Worm (Caenorhabditis elegans) whole organism, L4 larva: ENCODE data around the gene snb-7.

Experiments
- F10B5.3 ChIP-seq: sonication (generic microtip); optimal IDR thresholded peaks from 2 replicates; lab custom pipeline; 2016; ENCODE audit warnings: mild to moderate bottlenecking, missing genetic modification characterization, missing compliant biosample characterization
- F26F4.8 ChIP-seq: fragments of 200-800 bp; sonication (Bioruptor generic); conservative IDR thresholded peaks from 2 replicates; pipeline ENCODE4 v1.3.6; 2022; ENCODE audit warnings: missing genetic modification characterization, missing compliant biosample characterization
- F37D6.2 ChIP-seq: sonication (generic microtip); optimal IDR thresholded peaks from 2 replicates; lab custom pipeline; 2016; ENCODE audit warnings: mild to moderate bottlenecking, missing genetic modification characterization, missing compliant biosample characterization
- R02D3.7 ChIP-seq: fragments of 150-350 bp; sonication (generic microtip); optimal IDR thresholded peaks from 3 replicates; lab custom pipeline; 2014; ENCODE audit warnings: missing biosample characterization, missing genetic modification characterization
- T20F7.1 ChIP-seq: fragments of 200-800 bp; sonication (Bioruptor generic); optimal IDR thresholded peaks from 2 replicates; lab custom pipeline; 2018; ENCODE audit warnings: mild to moderate bottlenecking, missing genetic modification characterization, missing compliant biosample characterization
- Y75B8A.6 ChIP-seq: fragments of 200-800 bp; sonication (Bioruptor generic); IDR thresholded peaks from 2 replicates; pipeline ENCODE4 v1.3.6; 2022; ENCODE audit warnings: missing genetic modification reagents, missing genetic modification characterization, missing compliant biosample characterization
- aha-1 ChIP-seq: fragments of 150-350 bp; peaks from one replicate; lab custom pipeline; 2014; ENCODE audit warnings: missing biosample characterization, missing genetic modification characterization
- ceh-28 ChIP-seq: fragments of 150-350 bp; optimal IDR thresholded peaks from 2 replicates; lab custom pipeline; 2014; ENCODE audit warnings: missing biosample characterization, missing genetic modification reagents, missing genetic modification characterization
- ceh-62 ChIP-seq: sonication (generic microtip); optimal IDR thresholded peaks from 2 replicates; lab custom pipeline; 2017; ENCODE audit warnings: missing biosample characterization, missing genetic modification characterization
- ceh-82 ChIP-seq: sonication (generic microtip); optimal IDR thresholded peaks from 2 replicates; lab custom pipeline; 2017; ENCODE audit warnings: missing biosample characterization, missing genetic modification characterization
- daf-16 ChIP-seq, 3 experiments: sonication (generic microtip); optimal IDR thresholded peaks; 2 replicates each; lab custom pipeline; 2016 to 2017; ENCODE audit warnings: missing genetic modification characterization in 3 of 3, missing genetic modification reagents in 3 of 3, mild to moderate bottlenecking in 2 of 3, missing compliant biosample characterization in 2 of 3, missing biosample characterization in 1 of 3, moderate library complexity in 1 of 3
- daf-19 ChIP-seq: fragments of 200-800 bp; sonication (Bioruptor generic); conservative IDR thresholded peaks from 2 replicates; pipeline ENCODE4 v1.3.6; 2022; ENCODE audit warnings: missing genetic modification characterization, missing compliant biosample characterization
- dmd-6 ChIP-seq: fragments of 200-800 bp; sonication (Bioruptor generic); IDR thresholded peaks from 2 replicates; pipeline ENCODE4 v1.3.6; 2022; ENCODE audit warnings: missing genetic modification reagents, missing genetic modification characterization, missing compliant biosample characterization
- dmd-9 ChIP-seq: fragments of 200-800 bp; sonication (Bioruptor generic); IDR thresholded peaks from 2 replicates; pipeline ENCODE4 v1.3.6; 2022; ENCODE audit warnings: missing genetic modification reagents, missing genetic modification characterization, missing compliant biosample characterization
- dve-1 ChIP-seq: sonication (generic microtip); optimal IDR thresholded peaks from 2 replicates; lab custom pipeline; 2017; ENCODE audit warnings: antibody characterized with exemption, mild to moderate bottlenecking, missing genetic modification characterization, missing compliant biosample characterization; ENCODE audit not compliant: insufficient read depth
- hif-1 ChIP-seq, 2 experiments: sonication (generic microtip); optimal IDR thresholded peaks; 2 replicates each; lab custom pipeline; 2016 to 2017; ENCODE audit warnings: missing compliant biosample characterization in 2 of 2, missing genetic modification characterization in 2 of 2, missing genetic modification reagents in 2 of 2, missing genotype in 2 of 2, mild to moderate bottlenecking in 1 of 2
- hlh-11 ChIP-seq: fragments of 200-800 bp; sonication (Bioruptor generic); optimal IDR thresholded peaks from 2 replicates; lab custom pipeline; 2018; ENCODE audit warnings: mild to moderate bottlenecking, missing genetic modification characterization, missing compliant biosample characterization
- hlh-30 ChIP-seq: sonication (generic microtip); optimal IDR thresholded peaks from 2 replicates; lab custom pipeline; 2017; ENCODE audit warnings: antibody characterized with exemption, mild to moderate bottlenecking, missing genetic modification characterization, missing compliant biosample characterization; ENCODE audit not compliant: insufficient read depth
- jun-1 ChIP-seq: fragments of 150-350 bp; optimal IDR thresholded peaks from 2 replicates; lab custom pipeline; 2014; ENCODE audit warnings: missing biosample characterization, missing genetic modification reagents, missing genetic modification characterization
- lim-7 ChIP-seq: fragments of 200-800 bp; sonication (Bioruptor generic); IDR thresholded peaks from 2 replicates; pipeline ENCODE4 v1.3.6; 2022; ENCODE audit warnings: missing genetic modification characterization, missing compliant biosample characterization
- lir-3 ChIP-seq: sonication (generic microtip); optimal IDR thresholded peaks from 2 replicates; lab custom pipeline; 2016; ENCODE audit warnings: mild to moderate bottlenecking, missing genetic modification characterization, missing compliant biosample characterization
- lsy-2 ChIP-seq, 2 experiments: fragments of 150-350 bp in 1 of 2; sonication (generic microtip) in 1 of 2; optimal IDR thresholded peaks; 2 replicates each; lab custom pipeline; 2014 to 2017; ENCODE audit warnings: missing biosample characterization in 2 of 2, missing genetic modification characterization in 2 of 2
- madf-5 ChIP-seq, 2 experiments: fragments of 200-800 bp; sonication (Bioruptor generic); IDR thresholded peaks; 2 replicates each; pipeline ENCODE4 v1.3.6; 2022; ENCODE audit warnings: missing compliant biosample characterization in 2 of 2, missing genetic modification characterization in 2 of 2
- mdl-1 ChIP-seq, 2 experiments: fragments of 150-350 bp in 1 of 2; sonication (generic microtip) in 1 of 2; optimal IDR thresholded peaks; 2 replicates each; lab custom pipeline; 2014 to 2017; ENCODE audit warnings: missing biosample characterization in 2 of 2, missing genetic modification characterization in 2 of 2
- mes-2 ChIP-seq: sonication (generic microtip); optimal IDR thresholded peaks from 2 replicates; lab custom pipeline; 2016; ENCODE audit warnings: missing genotype, mild to moderate bottlenecking, missing genetic modification characterization, missing compliant biosample characterization; ENCODE audit not compliant: poor library complexity, severe bottlenecking
- mxl-2 ChIP-seq: fragments of 200-800 bp; sonication (Bioruptor generic); conservative IDR thresholded peaks from 2 replicates; pipeline ENCODE4 v1.3.6; 2022; ENCODE audit warnings: missing genetic modification reagents, missing genetic modification characterization, missing compliant biosample characterization
- nhr-102 ChIP-seq: sonication (generic microtip); optimal IDR thresholded peaks from 2 replicates; lab custom pipeline; 2016; ENCODE audit warnings: mild to moderate bottlenecking, missing genetic modification characterization, moderate library complexity, missing compliant biosample characterization
- nhr-11 ChIP-seq: fragments of 150-350 bp; optimal IDR thresholded peaks from 2 replicates; lab custom pipeline; 2014; ENCODE audit warnings: missing biosample characterization, missing genetic modification characterization
- nhr-28 ChIP-seq: fragments of 150-350 bp; optimal IDR thresholded peaks from 2 replicates; lab custom pipeline; 2014; ENCODE audit warnings: missing biosample characterization, missing genetic modification characterization
- nhr-48 ChIP-seq: sonication (generic microtip); optimal IDR thresholded peaks from 2 replicates; lab custom pipeline; 2016; ENCODE audit warnings: mild to moderate bottlenecking, missing genetic modification characterization, missing compliant biosample characterization
- nhr-77 ChIP-seq: fragments of 150-350 bp; optimal IDR thresholded peaks from 2 replicates; lab custom pipeline; 2014; ENCODE audit warnings: missing biosample characterization, missing genetic modification characterization
- php-3 ChIP-seq: fragments of 200-800 bp; sonication (Bioruptor generic); IDR thresholded peaks from 2 replicates; pipeline ENCODE4 v1.3.6; 2022; ENCODE audit warnings: missing genetic modification reagents, missing genetic modification characterization, missing compliant biosample characterization
- pqm-1 ChIP-seq: sonication (generic microtip); optimal IDR thresholded peaks from 2 replicates; lab custom pipeline; 2017; ENCODE audit warnings: missing biosample characterization, missing genetic modification characterization
- sdz-12 ChIP-seq: fragments of 200-800 bp; sonication (Bioruptor generic); optimal IDR thresholded peaks from 2 replicates; lab custom pipeline; 2018; ENCODE audit warnings: mild to moderate bottlenecking, missing genetic modification characterization, missing compliant biosample characterization
- snpc-4 ChIP-seq: fragments of 150-350 bp; optimal IDR thresholded peaks from 2 replicates; lab custom pipeline; 2014; ENCODE audit warnings: missing biosample characterization, missing genetic modification characterization
- spr-1 ChIP-seq: sonication (generic microtip); optimal IDR thresholded peaks from 2 replicates; lab custom pipeline; 2016; ENCODE audit warnings: mild to moderate bottlenecking, missing genetic modification characterization, missing compliant biosample characterization
- tag-97 ChIP-seq: fragments of 200-800 bp; sonication (Bioruptor generic); IDR thresholded peaks from 2 replicates; pipeline ENCODE4 v1.3.6; 2022; ENCODE audit warnings: missing genetic modification characterization, missing compliant biosample characterization
- unc-62 ChIP-seq, 3 experiments: fragments of 150-350 bp in 1 of 3; sonication (generic microtip); optimal IDR thresholded peaks in 2 of 3; peaks in 1 of 3; 1 replicate in 1 of 3; 2 replicates in 2 of 3; lab custom pipeline; 2014 to 2017; ENCODE audit warnings: missing biosample characterization in 3 of 3, missing genetic modification characterization in 3 of 3, missing genetic modification reagents in 3 of 3, missing genotype in 1 of 3
- zag-1 ChIP-seq: fragments of 150-350 bp; optimal IDR thresholded peaks from 2 replicates; lab custom pipeline; 2014; ENCODE audit warnings: missing biosample characterization, missing genetic modification characterization
- zfp-3 ChIP-seq: fragments of 200-800 bp; sonication (Bioruptor generic); conservative IDR thresholded peaks from 2 replicates; pipeline ENCODE4 v1.3.6; 2022; ENCODE audit warnings: missing genetic modification reagents, missing genetic modification characterization, missing compliant biosample characterization
- ztf-7 ChIP-seq: fragments of 150-350 bp; optimal IDR thresholded peaks from 2 replicates; lab custom pipeline; 2014; ENCODE audit warnings: missing biosample characterization, missing genetic modification characterization

The snb-7 gene

DNA sequence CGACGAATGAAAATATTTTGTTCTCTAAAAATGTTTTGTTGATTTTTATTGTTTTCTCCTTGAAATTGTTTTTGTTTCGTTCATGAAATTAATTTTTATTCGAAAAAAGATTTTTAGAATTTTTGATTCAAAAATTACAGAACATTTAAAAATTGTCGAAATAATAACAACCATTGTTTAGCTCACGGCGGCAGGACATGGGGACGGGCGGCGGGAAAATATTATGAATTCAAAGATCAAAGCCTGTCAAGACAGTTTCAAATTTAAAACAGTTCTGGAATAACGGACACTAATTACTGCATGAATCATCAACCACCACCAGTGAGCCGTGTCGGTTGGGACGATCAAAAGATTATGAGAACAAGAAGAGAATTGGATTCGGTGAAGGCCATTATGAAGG, at the start of gene snb-7:
Gene snb-7 (plus strand): TSS at position 301 of the 400 bp plus-strand sequence.
- no peak for TF ChIP-seq zfp-3 (GFP tag; lab: Robert Waterston, UW)
- TF ChIP-seq, all 104 proteins: peak for 0

DNA sequence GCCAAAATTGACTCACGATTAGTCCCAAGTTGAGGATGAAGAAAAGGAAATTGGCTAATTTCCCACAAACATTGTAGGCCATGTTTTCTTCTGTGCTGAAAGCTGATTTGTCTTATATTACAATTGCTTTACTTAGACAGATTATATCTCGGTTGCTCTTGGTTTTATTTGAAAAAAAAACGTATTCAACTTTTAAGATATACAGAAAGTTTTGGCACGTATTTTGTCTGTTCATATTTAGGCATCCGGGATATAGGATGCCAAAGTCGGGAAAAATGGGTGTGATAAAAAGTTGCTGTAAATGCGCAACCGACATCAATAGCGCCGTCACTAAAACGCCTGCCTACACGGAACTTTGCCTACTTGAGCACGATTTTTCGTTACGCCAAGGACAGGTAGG, 40.5 kb upstream of the snb-7 start, which contains the start of gene tsp-4:
Gene tsp-4 (minus strand): TSS at position 101 of the 400 bp plus-strand sequence.
- peak in 1 of 2 experiments; percentile 16 for TF ChIP-seq unc-62 (GFP tag; optimal IDR thresholded peaks at IDR 0.05 in 1 of 2; lab: Kevin White, UChicago)
- no peak for TF ChIP-seq unc-62 (tag; optimal IDR thresholded peaks at IDR 0.05; lab: Kevin White, UChicago)
- TF ChIP-seq lsy-2 (tag; optimal IDR thresholded peaks at IDR 0.05; lab: Kevin White, UChicago) = no peak

DNA sequence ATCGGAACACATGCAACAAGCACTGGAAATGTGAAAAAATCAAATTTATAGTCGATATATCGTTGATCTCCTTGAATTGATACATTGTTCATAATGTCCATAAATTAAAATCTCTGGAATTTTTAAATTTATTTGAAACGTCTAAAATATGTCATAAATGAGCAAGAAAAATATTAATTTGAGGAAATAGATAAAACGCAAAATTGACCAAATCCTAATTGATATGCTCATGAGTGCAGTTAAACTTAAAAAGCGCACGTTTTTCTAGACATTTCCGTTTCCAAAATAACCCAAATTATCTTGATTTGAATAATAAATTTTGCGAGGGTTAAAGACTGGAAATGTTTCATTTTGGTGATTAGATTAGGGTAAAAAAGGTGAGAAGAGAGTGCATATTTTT, 38.1 kb upstream of the snb-7 start, which contains the start of gene sru-13:
Gene sru-13 (minus strand): TSS at position 101 of the 400 bp plus-strand sequence.
- TF ChIP-seq aha-1 = peak; percentile 75
- TF ChIP-seq Y75B8A.6 (GFP tag; lab: Robert Waterston, UW) = no peak

DNA sequence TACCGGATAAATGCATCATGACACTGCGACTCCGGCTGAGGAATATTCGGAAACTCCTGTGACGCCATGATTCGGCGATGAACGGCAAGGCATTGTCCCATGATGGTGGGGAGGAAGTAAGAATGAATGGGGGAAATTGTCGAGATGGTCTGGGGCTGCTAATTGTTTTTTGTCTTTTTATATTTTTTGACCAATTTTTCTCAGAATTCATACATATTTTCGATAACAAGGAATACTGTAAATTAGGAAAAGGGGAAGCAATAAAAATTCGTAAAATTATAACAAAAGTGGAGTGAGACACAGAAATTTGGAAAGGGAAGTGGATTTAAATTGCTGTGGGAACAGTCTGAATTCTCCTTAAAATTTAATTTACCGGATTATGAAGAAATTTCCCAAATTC, 35.3 kb upstream of the snb-7 start, which contains the start of gene eak-4:
Gene eak-4 (minus strand): TSS at position 101 of the 400 bp plus-strand sequence.
- TF ChIP-seq unc-62 (GFP tag; optimal IDR thresholded peaks at IDR 0.05 in 1 of 2; lab: Kevin White, UChicago) = peak in 1 of 2 experiments; percentile 58
- TF ChIP-seq unc-62 (tag; optimal IDR thresholded peaks at IDR 0.05; lab: Kevin White, UChicago) = no peak
- no peak for TF ChIP-seq ceh-62

DNA sequence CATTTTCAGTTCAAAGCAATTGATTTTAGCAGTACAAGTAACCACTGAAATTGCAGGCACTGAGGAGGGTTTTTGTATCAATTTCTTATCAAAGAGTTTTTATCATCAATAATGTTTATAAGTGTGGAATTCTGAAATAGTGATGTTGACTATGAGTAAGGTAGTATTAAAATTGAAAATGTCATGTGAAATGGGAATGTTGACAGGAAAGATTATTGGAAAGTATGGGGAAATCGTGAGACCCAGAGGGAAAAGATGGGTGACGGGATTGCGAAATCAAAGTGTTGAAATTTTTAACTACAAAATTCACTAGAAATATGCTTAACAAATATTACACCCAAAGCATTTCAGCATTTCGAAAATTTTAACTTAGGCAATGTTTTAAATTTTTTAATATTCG, 33.5 kb upstream of the snb-7 start, which contains the start of gene F53B2.8:
Gene F53B2.8 (minus strand): TSS at position 180 of the 400 bp plus-strand sequence.
- TF ChIP-seq mdl-1 (tag; optimal IDR thresholded peaks at IDR 0.05; lab: Kevin White, UChicago) = peak in 1 of 2 experiments; percentile 8
- TF ChIP-seq hlh-11 (tag; lab: Kevin White, UChicago) = peak; percentile 75
- no peak for TF ChIP-seq dmd-9
- TF ChIP-seq pqm-1 (tag; lab: Kevin White, UChicago) = peak; percentile 88
- no peak for TF ChIP-seq ceh-28 (tag; lab: Kevin White, UChicago)
- TF ChIP-seq R02D3.7 = no peak
- no peak for TF ChIP-seq spr-1 (tag; lab: Kevin White, UChicago)
- peak; percentile 37 for TF ChIP-seq nhr-102 (tag; lab: Kevin White, UChicago)
- peak; percentile 52 for TF ChIP-seq mes-2 (tag; lab: Kevin White, UChicago)
- TF ChIP-seq tag-97 (GFP tag; lab: Robert Waterston, UW) = no peak
- no peak for TF ChIP-seq lir-3 (tag; lab: Kevin White, UChicago)
- peak; percentile 56 for TF ChIP-seq nhr-77
- no peak for TF ChIP-seq jun-1 (tag; lab: Kevin White, UChicago)
- peak; percentile 53 for TF ChIP-seq ztf-7
- TF ChIP-seq F26F4.8 (GFP tag; lab: Robert Waterston, UW) = no peak
- TF ChIP-seq nhr-48 (tag; lab: Kevin White, UChicago) = peak; percentile 23
- 0 out of 2 replicates have a peak, but pooled peaks have one; percentile 38 for TF ChIP-seq php-3 (GFP tag; lab: Robert Waterston, UW)
- peak; percentile 81 for TF ChIP-seq dmd-6
- TF ChIP-seq nhr-11 (tag; lab: Kevin White, UChicago) = peak; percentile 10
- peak in 1 of 2 experiments; percentile 40 for TF ChIP-seq daf-16 (GFP tag; optimal IDR thresholded peaks at IDR 0.05; lab: Kevin White, UChicago)
- peak; percentile 98 for TF ChIP-seq daf-16 (tag; optimal IDR thresholded peaks at IDR 0.05; lab: Kevin White, UChicago)
- TF ChIP-seq F37D6.2 (tag; lab: Kevin White, UChicago) = no peak
- TF ChIP-seq lim-7 (GFP tag; lab: Robert Waterston, UW) = no peak
- TF ChIP-seq snpc-4 (tag; lab: Kevin White, UChicago) = no peak
- no peak for TF ChIP-seq madf-5 (GFP tag; IDR thresholded peaks at IDR 0.05; lab: Robert Waterston, UW)
- peak in 1 of 2 experiments; percentile 26 for TF ChIP-seq unc-62 (GFP tag; optimal IDR thresholded peaks at IDR 0.05 in 1 of 2; lab: Kevin White, UChicago)
- no peak for TF ChIP-seq unc-62 (tag; optimal IDR thresholded peaks at IDR 0.05; lab: Kevin White, UChicago)
- TF ChIP-seq nhr-28 (tag; lab: Kevin White, UChicago) = peak; percentile 99
- no peak for TF ChIP-seq ceh-82
- peak; percentile 17 to 37 for TF ChIP-seq lsy-2 (tag; optimal IDR thresholded peaks at IDR 0.05; lab: Kevin White, UChicago)
- TF ChIP-seq sdz-12 (GFP tag; lab: Kevin White, UChicago) = no peak
- peak; percentile 67 for TF ChIP-seq hlh-30 (tag; lab: Kevin White, UChicago)
- no peak for TF ChIP-seq hif-1 (tag; optimal IDR thresholded peaks at IDR 0.05; lab: Kevin White, UChicago)
- no peak for TF ChIP-seq daf-19
- no peak for TF ChIP-seq zag-1
- no peak for TF ChIP-seq mxl-2 (GFP tag; lab: Robert Waterston, UW)
- peak; percentile 50 for TF ChIP-seq T20F7.1 (GFP tag; lab: Kevin White, UChicago)
- peak; percentile 73 for TF ChIP-seq dve-1
- TF ChIP-seq F10B5.3 (tag; lab: Kevin White, UChicago) = no peak
